Worm (Caenorhabditis elegans) whole organism, early embryonic: ENCODE data around the gene eri-5.

Source experiments
- F13C5.2 ChIP-seq: sonication (generic microtip); optimal IDR thresholded peaks from 2 replicates; lab custom pipeline; 2017; ENCODE audit warnings: mild to moderate bottlenecking, missing genetic modification characterization, inconsistent platforms, missing compliant biosample characterization
- aly-1 ChIP-seq: sonication (generic microtip); optimal IDR thresholded peaks from 2 replicates; lab custom pipeline; 2016; ENCODE audit warnings: missing genetic modification characterization, missing compliant biosample characterization
- ama-1 ChIP-seq: fragments of 150-350 bp; optimal IDR thresholded peaks from 2 replicates; lab custom pipeline; 2014
- ceh-13 ChIP-seq: fragments of 200-800 bp; sonication (Bioruptor generic); optimal IDR thresholded peaks from 2 replicates; lab custom pipeline; 2018; ENCODE audit warnings: mild to moderate bottlenecking, missing genetic modification characterization, missing compliant biosample characterization
- ceh-36 ChIP-seq: sonication (generic microtip); optimal IDR thresholded peaks from 2 replicates; lab custom pipeline; 2016; ENCODE audit warnings: missing genetic modification characterization, inconsistent platforms, missing compliant biosample characterization
- ets-7 ChIP-seq: sonication (generic microtip); optimal IDR thresholded peaks from 2 replicates; lab custom pipeline; 2016; ENCODE audit warnings: missing genotype, missing genetic modification characterization, missing compliant biosample characterization
- flt-1 ChIP-seq: fragments of 200-800 bp; sonication (Bioruptor generic); IDR thresholded peaks from 2 replicates; pipeline ENCODE4 v1.3.6; 2022; ENCODE audit warnings: missing genetic modification characterization, missing compliant biosample characterization
- hmbx-1 ChIP-seq: sonication (generic microtip); optimal IDR thresholded peaks from 2 replicates; lab custom pipeline; 2016; ENCODE audit warnings: mild to moderate bottlenecking, missing genetic modification characterization, missing compliant biosample characterization
- hmg-4 ChIP-seq: fragments of 200-800 bp; sonication (Bioruptor generic); optimal IDR thresholded peaks from 2 replicates; lab custom pipeline; 2018; ENCODE audit warnings: mild to moderate bottlenecking, missing genetic modification characterization, missing compliant biosample characterization
- sea-1 ChIP-seq: fragments of 200-800 bp; sonication (Bioruptor generic); conservative IDR thresholded peaks from 2 replicates; pipeline ENCODE4 v1.3.6; 2022; ENCODE audit warnings: missing genetic modification characterization, missing compliant biosample characterization
- tbx-11 ChIP-seq: fragments of 200-800 bp; sonication (Bioruptor generic); IDR thresholded peaks from 2 replicates; pipeline ENCODE4 v1.3.6; 2022; ENCODE audit warnings: missing genetic modification characterization, missing compliant biosample characterization
- tra-4 ChIP-seq: sonication (generic microtip); optimal IDR thresholded peaks from 2 replicates; lab custom pipeline; 2017; ENCODE audit warnings: missing genetic modification characterization, missing compliant biosample characterization

DNA sequence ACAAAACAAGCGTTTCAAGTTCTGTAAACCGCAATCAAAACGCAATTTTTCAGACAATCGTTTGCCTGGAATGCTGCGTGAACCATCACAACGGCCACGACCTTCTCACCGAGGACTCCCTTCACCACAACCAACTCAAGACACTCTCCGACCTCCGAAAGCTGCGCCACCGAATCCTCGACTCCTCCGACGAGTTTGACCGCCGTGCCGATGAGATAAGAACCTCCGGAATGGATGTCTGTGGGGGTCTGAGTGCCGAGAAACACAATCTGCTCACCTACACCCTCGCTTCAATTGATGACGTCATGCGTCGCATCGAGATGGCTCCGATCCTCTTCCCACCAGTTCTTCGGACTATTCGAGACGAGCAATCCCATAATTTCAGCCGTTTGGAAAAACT lies 43.7 kb downstream of the eri-5 start:
- TF ChIP-seq aly-1 (no peak), ama-1 (no peak), ceh-13 (no peak), ceh-36 (tag; lab: Kevin White, UChicago) (no peak), hmbx-1 (tag; lab: Kevin White, UChicago) (no peak), F13C5.2 (tag; lab: Kevin White, UChicago) (no peak), tbx-11 (GFP tag; lab: Robert Waterston, UW) (no peak), hmg-4 (no peak), ets-7 (tag; lab: Kevin White, UChicago) (no peak), tra-4 (no peak), sea-1 (no peak), flt-1 (GFP tag; lab: Robert Waterston, UW) (no peak)
